Fruit fly (Drosophila melanogaster) whole organism, embryonic: ENCODE data around the gene CG7557.

Source experiments
- Abd-B ChIP-seq: fragments of 200-800 bp; sonication (Bioruptor generic); optimal IDR thresholded peaks from 2 replicates; lab custom pipeline; 2018; ENCODE audit warnings: missing biosample characterization, mild to moderate bottlenecking, missing genetic modification characterization, moderate library complexity
- Atf3 ChIP-seq: fragments of 200-800 bp; sonication (Bioruptor generic); optimal IDR thresholded peaks from 3 replicates; lab custom pipeline; 2016; ENCODE audit warnings: missing biosample characterization, missing genetic modification characterization
- CG10147 ChIP-seq: fragments of 200-800 bp; sonication (Bioruptor generic); optimal IDR thresholded peaks from 2 replicates; lab custom pipeline; 2019; ENCODE audit warnings: missing biosample characterization, mild to moderate bottlenecking, missing genetic modification characterization, moderate library complexity
- CG10565 ChIP-seq: fragments of 200-800 bp; sonication (Bioruptor generic); optimal IDR thresholded peaks from 3 replicates; lab custom pipeline; 2016; ENCODE audit warnings: missing biosample characterization, mild to moderate bottlenecking, missing genetic modification characterization
- CG12236 ChIP-seq: fragments of 200-800 bp; sonication (Bioruptor generic); optimal IDR thresholded peaks from 2 replicates; lab custom pipeline; 2016; ENCODE audit warnings: missing biosample characterization, missing genetic modification characterization
- CG12391 ChIP-seq: fragments of 200-800 bp; sonication (Bioruptor generic); optimal IDR thresholded peaks from 3 replicates; lab custom pipeline; 2018; ENCODE audit warnings: missing biosample characterization, mild to moderate bottlenecking, missing genetic modification characterization, moderate library complexity
- CG1647 ChIP-seq: fragments of 200-800 bp; sonication (Bioruptor generic); optimal IDR thresholded peaks from 3 replicates; lab custom pipeline; 2016; ENCODE audit warnings: missing biosample characterization, missing genetic modification characterization
- CG17568 ChIP-seq: fragments of 200-800 bp; sonication (Bioruptor generic); optimal IDR thresholded peaks from 2 replicates; lab custom pipeline; 2018; ENCODE audit warnings: missing biosample characterization, mild to moderate bottlenecking, missing genetic modification characterization, moderate library complexity
- CG17802 ChIP-seq: fragments of 200-800 bp; sonication (Bioruptor generic); optimal IDR thresholded peaks from 2 replicates; lab custom pipeline; 2018; ENCODE audit warnings: missing biosample characterization, mild to moderate bottlenecking, missing genetic modification characterization, moderate library complexity
- CG18011 ChIP-seq: fragments of 200-800 bp; sonication (Bioruptor generic); optimal IDR thresholded peaks from 2 replicates; lab custom pipeline; 2017; ENCODE audit warnings: missing biosample characterization, missing genetic modification characterization, mild to moderate bottlenecking, moderate library complexity, missing genotype
- CG2889 ChIP-seq: fragments of 200-800 bp; sonication (Bioruptor generic); IDR thresholded peaks from 3 replicates; pipeline ENCODE4 v1.3.6; 2022; ENCODE audit warnings: missing biosample characterization, missing genetic modification characterization
- CG3065 ChIP-seq: fragments of 200-800 bp; sonication (Bioruptor generic); optimal IDR thresholded peaks from 2 replicates; lab custom pipeline; 2016; ENCODE audit warnings: missing biosample characterization, missing genetic modification characterization
- CG31224 ChIP-seq: fragments of 200-800 bp; sonication (Bioruptor generic); IDR thresholded peaks from 2 replicates; pipeline ENCODE4 v1.3.6; 2022; ENCODE audit warnings: missing biosample characterization, missing genetic modification characterization
- CG33557 ChIP-seq: fragments of 200-800 bp; sonication (Bioruptor generic); optimal IDR thresholded peaks from 2 replicates; lab custom pipeline; 2019; ENCODE audit warnings: missing biosample characterization, mild to moderate bottlenecking, missing genetic modification characterization, moderate library complexity
- CG3838 ChIP-seq: fragments of 200-800 bp; sonication (Bioruptor generic); optimal IDR thresholded peaks from 3 replicates; lab custom pipeline; 2016; ENCODE audit warnings: missing biosample characterization, missing genetic modification characterization
- CG4360 ChIP-seq: fragments of 200-800 bp; sonication (Bioruptor generic); IDR thresholded peaks from 2 replicates; pipeline ENCODE4 v1.3.6; 2022; ENCODE audit warnings: missing biosample characterization, missing genetic modification characterization
- CG7556 ChIP-seq: fragments of 200-800 bp; sonication (Bioruptor generic); optimal IDR thresholded peaks from 2 replicates; lab custom pipeline; 2017; ENCODE audit warnings: missing biosample characterization, mild to moderate bottlenecking, missing genetic modification characterization
- CG7928 ChIP-seq: fragments of 200-800 bp; sonication (Bioruptor generic); optimal IDR thresholded peaks from 2 replicates; lab custom pipeline; 2017; ENCODE audit warnings: missing biosample characterization, mild to moderate bottlenecking, missing genetic modification characterization
- CG8944 ChIP-seq: fragments of 200-800 bp; sonication (Bioruptor generic); optimal IDR thresholded peaks from 3 replicates; lab custom pipeline; 2016; ENCODE audit warnings: missing biosample characterization, missing genetic modification characterization
- CG9727 ChIP-seq: fragments of 200-800 bp; sonication (Bioruptor generic); optimal IDR thresholded peaks from 3 replicates; lab custom pipeline; 2017; ENCODE audit warnings: missing biosample characterization, mild to moderate bottlenecking, missing genetic modification characterization
- CG9797 ChIP-seq: fragments of 200-800 bp; sonication (Bioruptor generic); optimal IDR thresholded peaks from 3 replicates; lab custom pipeline; 2018; ENCODE audit warnings: missing biosample characterization, mild to moderate bottlenecking, missing genetic modification characterization
- CrebB ChIP-seq: fragments of 200-800 bp; sonication (Bioruptor generic); optimal IDR thresholded peaks from 3 replicates; lab custom pipeline; 2018; ENCODE audit warnings: missing biosample characterization, mild to moderate bottlenecking, missing genetic modification characterization
- D ChIP-seq, 2 experiments: fragments of 200-800 bp in 1 of 2; fragments of >200 bp in 1 of 2; sonication (Bioruptor generic) in 1 of 2; optimal IDR thresholded peaks; 2 replicates in 1 of 2; 3 replicates in 1 of 2; lab custom pipeline; 2017; ENCODE audit warnings: mild to moderate bottlenecking in 1 of 2, missing biosample characterization in 1 of 2, missing genetic modification characterization in 1 of 2, missing genetic modification reagents in 1 of 2
- Dek ChIP-seq: fragments of 200-800 bp; sonication (Bioruptor generic); optimal IDR thresholded peaks from 3 replicates; lab custom pipeline; 2019; ENCODE audit warnings: missing biosample characterization, mild to moderate bottlenecking, missing genetic modification characterization, moderate library complexity
- ERR ChIP-seq: fragments of 200-800 bp; sonication (Bioruptor generic); optimal IDR thresholded peaks from 2 replicates; lab custom pipeline; 2016; ENCODE audit warnings: missing biosample characterization, missing genetic modification characterization
- HmgD ChIP-seq: fragments of 200-800 bp; sonication (Bioruptor generic); optimal IDR thresholded peaks from 3 replicates; lab custom pipeline; 2016; ENCODE audit warnings: missing biosample characterization, missing genetic modification characterization
- Hmx ChIP-seq: fragments of 200-800 bp; sonication (Bioruptor generic); optimal IDR thresholded peaks from 2 replicates; lab custom pipeline; 2016; ENCODE audit warnings: missing biosample characterization, missing genetic modification characterization
- Jarid2 ChIP-seq: fragments of 200-800 bp; sonication (Bioruptor generic); optimal IDR thresholded peaks from 3 replicates; lab custom pipeline; 2017; ENCODE audit warnings: mild to moderate bottlenecking, missing biosample characterization, missing genetic modification reagents, missing genetic modification characterization
- Meics ChIP-seq: fragments of 200-800 bp; sonication (Bioruptor generic); optimal IDR thresholded peaks from 2 replicates; lab custom pipeline; 2017; ENCODE audit warnings: missing biosample characterization, mild to moderate bottlenecking, missing genetic modification characterization
- Mes4 ChIP-seq: fragments of 200-800 bp; sonication (Bioruptor generic); optimal IDR thresholded peaks from 2 replicates; lab custom pipeline; 2016; ENCODE audit warnings: missing biosample characterization, missing genetic modification characterization
- Mrtf ChIP-seq: fragments of 200-800 bp; sonication (Bioruptor generic); IDR thresholded peaks from 3 replicates; pipeline ENCODE4 v1.3.6; 2022; ENCODE audit warnings: missing biosample characterization, missing genetic modification characterization
- NFAT ChIP-seq: fragments of 200-800 bp; sonication (Bioruptor generic); IDR thresholded peaks from 2 replicates; pipeline ENCODE4 v1.3.6; 2022; ENCODE audit warnings: missing biosample characterization, missing genetic modification characterization
- Oaz ChIP-seq: fragments of 200-800 bp; sonication (Bioruptor generic); IDR thresholded peaks from 2 replicates; pipeline ENCODE4 v1.3.6; 2022; ENCODE audit warnings: missing biosample characterization, missing genetic modification characterization
- Oli ChIP-seq: fragments of 200-800 bp; sonication (Bioruptor generic); optimal IDR thresholded peaks from 2 replicates; lab custom pipeline; 2018; ENCODE audit warnings: missing biosample characterization, mild to moderate bottlenecking, missing genetic modification characterization, moderate library complexity
- Poxn ChIP-seq: fragments of 200-800 bp; sonication (Bioruptor generic); IDR thresholded peaks from 2 replicates; pipeline ENCODE4 v1.3.6; 2022; ENCODE audit warnings: missing biosample characterization, missing genetic modification characterization
- Trl ChIP-seq, 3 experiments: fragments of >200 bp in 2 of 3; fragments of 200-800 bp in 1 of 3; sonication (Bioruptor generic) in 1 of 3; optimal IDR thresholded peaks; 2 replicates in 1 of 3; 3 replicates in 2 of 3; lab custom pipeline; 2016 to 2017; ENCODE audit warnings: missing biosample characterization in 1 of 3, missing genetic modification characterization in 1 of 3
- YL-1 ChIP-seq: fragments of 200-800 bp; sonication (Bioruptor generic); optimal IDR thresholded peaks from 3 replicates; lab custom pipeline; 2017; ENCODE audit warnings: missing biosample characterization, mild to moderate bottlenecking, missing genetic modification characterization
- cas ChIP-seq: fragments of 200-800 bp; sonication (Bioruptor generic); IDR thresholded peaks from 2 replicates; pipeline ENCODE4 v1.3.6; 2022; ENCODE audit warnings: missing biosample characterization, missing genetic modification characterization
- grau ChIP-seq: fragments of 200-800 bp; optimal IDR thresholded peaks from 3 replicates; lab custom pipeline; 2019; ENCODE audit warnings: missing biosample characterization, mild to moderate bottlenecking, missing genetic modification characterization, moderate library complexity
- gsb ChIP-seq: fragments of 200-800 bp; sonication (Bioruptor generic); IDR thresholded peaks from 2 replicates; pipeline ENCODE4 v1.3.6; 2022; ENCODE audit warnings: missing biosample characterization, missing genetic modification characterization
- lilli ChIP-seq: fragments of 200-800 bp; sonication (Bioruptor generic); optimal IDR thresholded peaks from 3 replicates; lab custom pipeline; 2016; ENCODE audit warnings: missing biosample characterization, missing genetic modification characterization
- mirr ChIP-seq: fragments of 200-800 bp; sonication (Bioruptor generic); optimal IDR thresholded peaks from 3 replicates; lab custom pipeline; 2018; ENCODE audit warnings: missing biosample characterization, mild to moderate bottlenecking, missing genetic modification characterization
- nerfin-1 ChIP-seq: fragments of 200-800 bp; sonication (Bioruptor generic); optimal IDR thresholded peaks from 3 replicates; lab custom pipeline; 2019; ENCODE audit warnings: missing biosample characterization, mild to moderate bottlenecking, missing genetic modification characterization, moderate library complexity
- odd ChIP-seq: fragments of 200-800 bp; sonication (Bioruptor generic); optimal IDR thresholded peaks from 2 replicates; lab custom pipeline; 2017; ENCODE audit warnings: missing biosample characterization, mild to moderate bottlenecking, missing genetic modification characterization
- onecut ChIP-seq: fragments of 200-800 bp; sonication (Bioruptor generic); IDR thresholded peaks from 2 replicates; pipeline ENCODE4 v1.3.6; 2022; ENCODE audit warnings: missing biosample characterization, missing genetic modification characterization
- sd ChIP-seq: fragments of 200-800 bp; sonication (Bioruptor generic); optimal IDR thresholded peaks from 3 replicates; lab custom pipeline; 2018; ENCODE audit warnings: missing biosample characterization, mild to moderate bottlenecking, missing genetic modification characterization, moderate library complexity
- shn ChIP-seq: fragments of 200-800 bp; sonication (Bioruptor generic); optimal IDR thresholded peaks from 3 replicates; lab custom pipeline; 2016; ENCODE audit warnings: missing biosample characterization, missing genetic modification characterization
- sim ChIP-seq: fragments of 200-800 bp; sonication (Bioruptor generic); IDR thresholded peaks from 2 replicates; pipeline ENCODE4 v1.3.6; 2022; ENCODE audit warnings: missing biosample characterization, missing genetic modification characterization
- sr ChIP-seq: fragments of 200-800 bp; sonication (Bioruptor generic); IDR thresholded peaks from 3 replicates; pipeline ENCODE4 v1.3.6; 2022; ENCODE audit warnings: missing biosample characterization, missing genetic modification characterization
- sug ChIP-seq: fragments of 200-800 bp; optimal IDR thresholded peaks from 2 replicates; lab custom pipeline; 2019; ENCODE audit warnings: missing biosample characterization, mild to moderate bottlenecking, missing genetic modification characterization, moderate library complexity
- vfl ChIP-seq: fragments of 200-800 bp; sonication (Bioruptor generic); optimal IDR thresholded peaks from 2 replicates; lab custom pipeline; 2016; ENCODE audit warnings: missing biosample characterization, missing genetic modification characterization

CG7557 gene

dm6 chr3L:11415382-11415781 lies 29.6 kb upstream of the CG7557 start (continued):
- TF ChIP-seq vfl (no peak), sug (no peak), Atf3 (GFP tag; lab: Kevin White, UChicago) (peak; percentile 18), NFAT (GFP tag; lab: Robert Waterston, UW) (no peak), mirr (GFP tag; lab: Kevin White, UChicago) (no peak), CG7556 (peak; percentile 75), CG7928 (GFP tag; lab: Kevin White, UChicago) (no peak), D (optimal IDR thresholded peaks at IDR 0.05; lab: Kevin White, UChicago) (no peak), D (GFP tag; optimal IDR thresholded peaks at IDR 0.05; lab: Kevin White, UChicago) (peak; percentile 81), shn (no peak), CG18011 (GFP tag; lab: Kevin White, UChicago) (peak; percentile 19), sr (GFP tag; lab: Robert Waterston, UW) (no peak), cas (GFP tag; lab: Robert Waterston, UW) (no peak), CG3065 (no peak), ERR (GFP tag; lab: Kevin White, UChicago) (no peak), CG17568 (GFP tag; lab: Kevin White, UChicago) (peak; percentile 37), Oli (tag; lab: Kevin White, UChicago) (peak; percentile 77), nerfin-1 (tag; lab: Kevin White, UChicago) (peak; percentile 67), CG12391 (tag; lab: Kevin White, UChicago) (peak; percentile 89), gsb (GFP tag; lab: Robert Waterston, UW) (no peak), CrebB (peak; percentile 32), CG10147 (GFP tag; lab: Kevin White, UChicago) (peak; percentile 32), sim (GFP tag; lab: Robert Waterston, UW) (peak; percentile 56; the same call in 1 of the 2 replicates), onecut (GFP tag; lab: Robert Waterston, UW) (peak; percentile 68), CG9727 (GFP tag; lab: Kevin White, UChicago) (peak; percentile 91), Oaz (GFP tag; lab: Robert Waterston, UW) (no peak), HmgD (GFP tag; lab: Kevin White, UChicago) (no peak), Poxn (GFP tag; lab: Robert Waterston, UW) (no peak), Meics (GFP tag; lab: Kevin White, UChicago) (no peak), CG12236 (no peak), CG33557 (peak; percentile 76), CG9797 (GFP tag; lab: Kevin White, UChicago) (no peak), CG8944 (GFP tag; lab: Kevin White, UChicago) (no peak), Jarid2 (GFP tag; lab: Kevin White, UChicago) (peak; percentile 35), Abd-B (GFP tag; lab: Kevin White, UChicago) (peak; percentile 47), CG3838 (no peak), Trl (optimal IDR thresholded peaks at IDR 0.05; lab: Kevin White, UChicago) (no peak), Trl (GFP tag; optimal IDR thresholded peaks at IDR 0.05; lab: Kevin White, UChicago) (peak; percentile 13), CG17802 (tag; lab: Kevin White, UChicago) (peak; percentile 50), Hmx (no peak), grau (tag; lab: Kevin White, UChicago) (peak; percentile 65), YL-1 (no peak), CG1647 (GFP tag; lab: Kevin White, UChicago) (no peak), CG2889 (no peak), CG4360 (no peak), Mes4 (GFP tag; lab: Kevin White, UChicago) (no peak), sd (peak; percentile 48), Mrtf (GFP tag; lab: Robert Waterston, UW) (0 out of 3 replicates have a peak, but pooled peaks have one; percentile 47), CG31224 (peak; percentile 31; the same call in 1 of the 2 replicates), Dek (tag; lab: Kevin White, UChicago) (no peak), lilli (GFP tag; lab: Kevin White, UChicago) (peak; percentile 50), CG10565 (GFP tag; lab: Kevin White, UChicago) (peak; percentile 8), odd (GFP tag; lab: Kevin White, UChicago) (peak; percentile 21)
